Worm (Caenorhabditis elegans): ENCODE data around the gene pac-1.
A peak's percentile ranks its signal among the peaks of the same experiment; 100 is the strongest.

pac-1 gene

DNA sequence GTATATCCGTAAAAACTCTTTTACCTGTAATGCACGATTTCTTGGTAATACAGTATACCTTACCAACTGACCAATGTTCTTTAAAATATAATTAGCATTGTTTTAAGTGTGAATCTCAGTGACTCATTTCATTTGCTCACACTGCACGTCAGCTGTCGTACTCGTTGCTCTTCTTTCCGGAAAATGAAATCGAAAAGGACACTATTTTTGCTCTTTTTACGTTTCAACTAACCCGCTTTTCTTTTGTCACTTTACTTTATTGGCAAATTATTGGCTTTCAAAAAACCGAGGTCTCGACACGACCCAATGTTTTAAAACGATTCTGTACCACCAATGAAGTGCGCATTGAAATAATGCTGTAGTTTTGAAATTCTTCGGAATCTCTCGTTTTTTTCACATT is 14.5 kb upstream of the pac-1 start, which contains the start of gene F42H10.6:
Gene F42H10.6, minus strand, starts transcription at position 101 of the 400 bp plus-strand sequence.
- TF ChIP-seq attf-6 (GFP tag; IDR thresholded peaks at IDR 0.05) (no peak), F52B5.7 (tag; optimal IDR thresholded peaks at IDR 0.05) (no peak), let-607 (tag; optimal IDR thresholded peaks at IDR 0.05) (no peak), lin-54 (GFP tag; optimal IDR thresholded peaks at IDR 0.05) (no peak), cebp-1 (GFP tag; IDR thresholded peaks at IDR 0.05) (no peak), cebp-1 (tag; optimal IDR thresholded peaks at IDR 0.05) (no peak), atf-7 (tag; optimal IDR thresholded peaks at IDR 0.05) (no peak), snpc-1.1 (tag; optimal IDR thresholded peaks at IDR 0.05; ENCODE audit: insufficient read depth) (no peak), fkh-3 (tag; optimal IDR thresholded peaks at IDR 0.05) (no peak)

DNA sequence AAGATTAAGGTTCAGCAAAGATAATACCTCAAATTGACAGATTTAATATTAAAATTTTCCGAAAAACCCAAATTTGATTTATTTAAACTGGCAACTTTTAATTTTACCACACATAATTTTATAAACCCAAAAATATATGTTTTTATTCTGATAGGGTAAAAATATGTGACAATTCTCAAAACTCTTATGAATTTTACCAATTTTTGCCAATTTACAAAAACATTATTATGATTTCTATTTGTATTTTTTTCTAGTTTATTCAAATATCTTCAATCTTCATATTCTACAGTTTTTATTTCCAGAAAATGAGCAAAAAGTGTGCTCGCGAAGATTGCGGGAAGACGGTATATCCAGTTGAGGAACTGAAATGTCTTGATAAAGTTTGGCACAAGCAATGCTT is 11.0 kb upstream of the pac-1 start, which contains the start of gene F42H10.3:
Gene F42H10.3, plus strand, starts transcription at position 301 of the 400 bp plus-strand sequence.
- TF ChIP-seq cebp-1 (GFP tag; IDR thresholded peaks at IDR 0.05) (no peak), cebp-1 (tag; optimal IDR thresholded peaks at IDR 0.05) (no peak), F49E8.2 (tag; optimal IDR thresholded peaks at IDR 0.05; ENCODE audit: insufficient read depth) (no peak), unc-130 (GFP tag; optimal IDR thresholded peaks at IDR 0.05) (no peak), F33H1.4 (GFP tag; IDR thresholded peaks at IDR 0.05) (no peak), madf-6 (GFP tag; IDR thresholded peaks at IDR 0.05) (no peak), ceh-79 (tag; optimal IDR thresholded peaks at IDR 0.05) (no peak), nhr-27 (tag; optimal IDR thresholded peaks at IDR 0.05) (no peak), C06A6.2 (GFP tag; conservative IDR thresholded peaks at IDR 0.05) (no peak), ztf-22 (GFP tag; optimal IDR thresholded peaks at IDR 0.05) (no peak), rec-8 (tag; optimal IDR thresholded peaks at IDR 0.05) (no peak), bed-1 (GFP tag; IDR thresholded peaks at IDR 0.05) (no peak), chd-7 (tag; optimal IDR thresholded peaks at IDR 0.05) (no peak), F55B11.4 (tag; optimal IDR thresholded peaks at IDR 0.05; ENCODE audit: borderline replicate concordance, insufficient read depth) (no peak), egrh-3 (GFP tag; IDR thresholded peaks at IDR 0.05) (no peak), K12H6.12 (tag; optimal IDR thresholded peaks at IDR 0.05) (no peak)

DNA sequence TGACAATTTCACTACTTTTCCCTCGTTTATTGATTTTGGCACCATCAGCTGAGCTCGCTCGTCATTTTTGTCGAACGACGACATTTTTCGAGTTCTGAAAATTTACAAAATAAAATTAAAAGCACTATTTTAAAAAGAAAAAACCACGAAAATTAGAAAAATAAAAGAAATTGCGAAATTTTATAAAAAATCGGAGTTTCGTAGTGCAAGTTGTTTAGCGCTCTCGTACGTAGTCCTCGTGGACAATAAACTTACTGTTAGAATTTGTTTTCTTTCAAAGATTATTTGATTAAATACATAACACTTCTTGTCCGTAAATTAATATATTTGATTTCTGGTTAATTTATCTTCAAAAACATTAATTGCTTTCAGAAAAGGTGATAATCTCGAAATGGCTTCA is 4.6 kb upstream of the pac-1 start, which contains the start of the genes ess-2 and F42H10.2:
Gene ess-2, minus strand, starts transcription at position 99 of the 400 bp plus-strand sequence.
Gene F42H10.2, plus strand, starts transcription at position 367 of the 400 bp plus-strand sequence.
- TF ChIP-seq C17E4.6 (GFP tag; IDR thresholded peaks at IDR 0.05) = no peak
- no peak for TF ChIP-seq bed-1 (GFP tag; IDR thresholded peaks at IDR 0.05)
- peak; percentile 92 for TF ChIP-seq attf-3 (GFP tag; conservative IDR thresholded peaks at IDR 0.05)
- peak; percentile 89 for TF ChIP-seq cebp-1 (GFP tag; IDR thresholded peaks at IDR 0.05)
- TF ChIP-seq cebp-1 (tag; optimal IDR thresholded peaks at IDR 0.05) = peak; percentile 95

DNA sequence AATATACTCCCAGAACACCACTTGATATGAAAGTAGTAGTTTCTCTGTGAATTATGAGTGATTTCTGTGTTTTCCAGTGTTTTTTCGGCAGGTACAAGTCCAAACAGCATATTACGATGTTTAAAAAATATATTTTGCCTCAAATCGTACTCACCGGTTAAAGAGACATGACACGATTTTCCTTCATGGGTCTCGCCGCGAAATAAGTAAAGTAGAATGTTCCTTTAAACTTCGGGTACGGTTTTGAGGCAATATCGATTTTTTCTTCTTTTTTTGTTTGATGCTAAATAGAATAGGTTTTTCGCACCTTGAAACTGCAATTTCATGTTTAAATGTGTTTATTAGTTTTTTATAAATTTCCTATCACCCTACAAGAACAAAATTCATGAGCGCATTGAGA is 2.9 kb upstream of the pac-1 start:
- TF ChIP-seq F39B2.1 (GFP tag; IDR thresholded peaks at IDR 0.05) (no peak), F10E7.11 (tag; optimal IDR thresholded peaks at IDR 0.05) (no peak), unc-130 (GFP tag; optimal IDR thresholded peaks at IDR 0.05) (no peak), pbrm-1 (GFP tag; IDR thresholded peaks at IDR 0.05) (no peak), F33H1.4 (GFP tag; IDR thresholded peaks at IDR 0.05) (peak; percentile 82), Y53G8AR.9 (GFP tag; conservative IDR thresholded peaks at IDR 0.05) (peak; percentile 54; the same call in 1 of the 2 replicates), tbp1 (GFP tag; optimal IDR thresholded peaks at IDR 0.05) (no peak), mes-4 (tag; optimal IDR thresholded peaks at IDR 0.05) (no peak), rpc-1 (optimal IDR thresholded peaks at IDR 0.05) (no peak), rpc-1 (tag; optimal IDR thresholded peaks at IDR 0.05) (no peak), sptf-2 (GFP tag; optimal IDR thresholded peaks at IDR 0.05) (no peak), attf-6 (GFP tag; IDR thresholded peaks at IDR 0.05) (no peak), ceh-58 (GFP tag; IDR thresholded peaks at IDR 0.05) (no peak), ztf-18 (tag; optimal IDR thresholded peaks at IDR 0.05) (no peak), efl-1 (GFP tag; optimal IDR thresholded peaks at IDR 0.05) (no peak), ceh-100 (GFP tag; IDR thresholded peaks at IDR 0.05) (no peak), lsy-27 (tag; optimal IDR thresholded peaks at IDR 0.05; ENCODE audit: borderline replicate concordance, insufficient read depth) (no peak), let-526 (GFP tag; IDR thresholded peaks at IDR 0.05) (no peak), nhr-179 (tag; optimal IDR thresholded peaks at IDR 0.05) (no peak), let-607 (tag; optimal IDR thresholded peaks at IDR 0.05) (no peak), madf-8 (GFP tag; conservative IDR thresholded peaks at IDR 0.05) (peak; percentile 54), ets-4 (GFP tag; optimal IDR thresholded peaks at IDR 0.05) (no peak)

Measured in whole organism, young adult.